Worm (Caenorhabditis elegans): Measurements from ENCODE around the gene hse-5.

DNA sequence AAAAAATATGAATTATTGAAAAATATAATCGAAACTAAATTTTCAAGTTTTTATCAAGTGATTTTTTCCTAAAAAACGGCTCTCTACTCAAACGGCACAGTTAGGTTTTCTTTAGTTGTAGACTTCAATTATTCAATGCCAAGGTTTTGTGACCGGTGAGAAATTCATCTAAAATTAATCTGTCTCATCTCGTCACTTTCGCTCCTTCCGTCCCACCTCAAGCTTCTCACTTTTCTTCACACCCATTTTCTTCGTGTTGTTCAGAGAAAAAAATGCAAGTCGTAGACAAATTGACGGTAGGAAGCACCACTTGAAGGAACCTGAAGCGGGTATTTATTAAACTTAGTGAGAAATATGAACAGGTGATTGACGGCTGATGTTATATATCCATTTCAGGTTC, 46.2 kb downstream of the hse-5 start:
- TF ChIP-seq pha-4 (GFP tag; IDR thresholded peaks at IDR 0.05) (no peak), pha-4 (tag; optimal IDR thresholded peaks at IDR 0.05) (no peak), nhr-77 (tag; optimal IDR thresholded peaks at IDR 0.05) (no peak), ceh-28 (tag; optimal IDR thresholded peaks at IDR 0.05) (no peak), dmd-9 (GFP tag; IDR thresholded peaks at IDR 0.05) (no peak), unc-39 (tag; optimal IDR thresholded peaks at IDR 0.05) (no peak), daf-8 (GFP tag; IDR thresholded peaks at IDR 0.05) (no peak), snpc-1.2 (GFP tag; IDR thresholded peaks at IDR 0.05) (no peak), daf-12 (tag; optimal IDR thresholded peaks at IDR 0.05) (no peak), pqm-1 (tag; optimal IDR thresholded peaks at IDR 0.05) (no peak), nhr-10 (tag; optimal IDR thresholded peaks at IDR 0.05) (no peak), F44E2.7 (GFP tag; IDR thresholded peaks at IDR 0.05) (no peak)
